Fruit fly (Drosophila melanogaster): ENCODE results near the gene CG13308.

DNA sequence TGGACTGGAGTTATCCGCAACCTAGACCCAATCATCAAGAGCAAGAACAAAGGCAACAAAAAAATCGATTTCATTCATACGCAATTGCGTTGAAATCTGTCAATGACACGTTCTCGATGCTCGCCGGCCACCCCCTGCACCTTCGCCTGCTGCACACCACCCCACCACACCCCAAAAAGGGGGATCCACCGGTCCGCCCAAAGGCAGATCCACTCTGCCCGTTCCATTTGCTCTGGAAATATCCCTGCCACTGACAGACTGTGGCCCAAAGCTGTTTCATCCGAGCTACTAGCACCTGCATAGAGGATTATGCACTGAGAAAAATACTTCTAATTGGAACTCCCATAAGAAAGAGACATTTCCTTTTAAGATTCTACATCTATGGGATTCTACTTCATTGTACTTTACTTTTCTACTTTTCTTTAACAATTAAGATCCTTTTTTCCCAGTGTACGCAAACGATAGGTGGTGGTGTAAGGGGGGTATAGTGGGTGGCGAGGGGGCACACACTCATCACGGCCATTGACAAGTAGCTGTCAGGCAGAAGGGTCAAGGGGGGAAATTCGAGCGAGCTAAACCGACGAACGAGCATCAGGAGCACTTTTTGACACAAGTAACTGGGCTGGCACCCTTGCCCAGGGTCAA, 15.5 kb downstream of the CG13308 start:
- no peak for TF ChIP-seq Eip93F (GFP tag; optimal IDR thresholded peaks at IDR 0.05)
- TF ChIP-seq CG1621 (tag; optimal IDR thresholded peaks at IDR 0.05), result peak; percentile 84
- peak; percentile 81 for TF ChIP-seq OdsH (GFP tag; optimal IDR thresholded peaks at IDR 0.05)
- peak; percentile 67 to 83 for TF ChIP-seq salr (GFP tag; optimal IDR thresholded peaks at IDR 0.05)
- TF ChIP-seq Hr39 (GFP tag; optimal IDR thresholded peaks at IDR 0.05), result peak; percentile 73
- peak; percentile 50 for TF ChIP-seq Sox102F (GFP tag; optimal IDR thresholded peaks at IDR 0.05)
- TF ChIP-seq CG15336 (GFP tag; IDR thresholded peaks at IDR 0.05), result peak; percentile 39; the same call in 1 of the 2 replicates
- TF ChIP-seq net (GFP tag; optimal IDR thresholded peaks at IDR 0.05), result peak; percentile 75
- no peak for TF ChIP-seq Hr38 (GFP tag; optimal IDR thresholded peaks at IDR 0.05)
- TF ChIP-seq esn (GFP tag; optimal IDR thresholded peaks at IDR 0.05), result peak; percentile 57
- no peak for TF ChIP-seq CG11902 (GFP tag; optimal IDR thresholded peaks at IDR 0.05)
- peak; percentile 79 for TF ChIP-seq CG34406 (GFP tag; optimal IDR thresholded peaks at IDR 0.05)
